Fruit fly (Drosophila melanogaster) whole organism, prepupa: Measurements from ENCODE around the gene Agpat2.

Source experiments
- CG16779 ChIP-seq: fragments of 200-800 bp; sonication (Bioruptor generic); optimal IDR thresholded peaks from 3 replicates; lab custom pipeline; 2017; ENCODE audit warnings: missing biosample characterization, mild to moderate bottlenecking, missing genetic modification characterization
- CG6163 ChIP-seq: fragments of 200-800 bp; sonication (Bioruptor generic); IDR thresholded peaks from 3 replicates; pipeline ENCODE4 v1.3.6; 2022; ENCODE audit warnings: missing biosample characterization, missing genetic modification characterization
- Eip93F ChIP-seq: fragments of 200-800 bp; sonication (Bioruptor generic); optimal IDR thresholded peaks from 2 replicates; lab custom pipeline; 2016; ENCODE audit warnings: missing biosample characterization, mild to moderate bottlenecking, missing genetic modification characterization
- Hr39 ChIP-seq: fragments of 200-800 bp; sonication (Bioruptor generic); optimal IDR thresholded peaks from 2 replicates; lab custom pipeline; 2016; ENCODE audit warnings: missing biosample characterization, missing genetic modification characterization
- Met ChIP-seq: fragments of 200-800 bp; sonication (Bioruptor generic); optimal IDR thresholded peaks from 3 replicates; lab custom pipeline; 2016; ENCODE audit warnings: missing biosample characterization, missing genetic modification characterization
- cyc ChIP-seq: fragments of 200-800 bp; sonication (Bioruptor generic); optimal IDR thresholded peaks from 3 replicates; lab custom pipeline; 2016; ENCODE audit warnings: missing biosample characterization, missing genetic modification characterization
- eg ChIP-seq: fragments of 200-800 bp; sonication (Bioruptor generic); IDR thresholded peaks from 3 replicates; pipeline ENCODE4 v1.3.6; 2022; ENCODE audit warnings: missing biosample characterization, missing genetic modification characterization

dm6 chr2L:8403286-8404270 lies 60.2 kb downstream of the Agpat2 start, which contains the start of gene emb:
- TF ChIP-seq eg (GFP tag; lab: Robert Waterston, UW) (peak; percentile 76), Met (GFP tag; lab: Kevin White, UChicago) (no peak), CG6163 (peak; percentile 79), Hr39 (GFP tag; lab: Kevin White, UChicago) (no peak), Eip93F (no peak), cyc (GFP tag; lab: Kevin White, UChicago) (peak; percentile 37), CG16779 (tag; lab: Kevin White, UChicago) (no peak)
